Worm (Caenorhabditis elegans) whole organism, L4 larva: ENCODE results near the gene har-1.

Experiments used
- ama-1 ChIP-seq: fragments of 150-350 bp; optimal IDR thresholded peaks from 2 replicates; lab custom pipeline; 2014; ENCODE audit warnings: inconsistent platforms, mixed read lengths
- ceh-82 ChIP-seq: sonication (generic microtip); optimal IDR thresholded peaks from 2 replicates; lab custom pipeline; 2017; ENCODE audit warnings: missing biosample characterization, missing genetic modification characterization
- ctbp-1 ChIP-seq: fragments of 200-800 bp; sonication (Bioruptor generic); IDR thresholded peaks from 2 replicates; pipeline ENCODE4 v1.3.6; 2022; ENCODE audit warnings: missing genetic modification reagents, missing genetic modification characterization, missing compliant biosample characterization
- fos-1 ChIP-seq: fragments of 150-350 bp; optimal IDR thresholded peaks from 2 replicates; lab custom pipeline; 2014; ENCODE audit warnings: missing biosample characterization, missing genetic modification characterization
- nhr-10 ChIP-seq: fragments of 150-350 bp; optimal IDR thresholded peaks from 2 replicates; lab custom pipeline; 2014; ENCODE audit warnings: missing biosample characterization, missing genetic modification characterization
- pha-4 ChIP-seq, 2 experiments: fragments of 150-350 bp in 1 of 2; fragments of 200-800 bp in 1 of 2; sonication (Bioruptor generic) in 1 of 2; IDR thresholded peaks in 1 of 2; optimal IDR thresholded peaks in 1 of 2; 2 replicates each; pipeline versions ENCODE4 v1.3.6 to Lab custom; 2014 to 2022; ENCODE audit warnings: missing genetic modification characterization in 2 of 2, missing genetic modification reagents in 2 of 2, missing biosample characterization in 1 of 2, missing compliant biosample characterization in 1 of 2
- tra-1 ChIP-seq: fragments of 200-800 bp; sonication (Bioruptor generic); IDR thresholded peaks from 2 replicates; pipeline ENCODE4 v1.3.6; 2022; ENCODE audit warnings: missing genetic modification reagents, missing genetic modification characterization, missing compliant biosample characterization
- unc-62 ChIP-seq, 3 experiments: fragments of 150-350 bp in 1 of 3; sonication (generic microtip); optimal IDR thresholded peaks in 2 of 3; peaks in 1 of 3; 1 replicate in 1 of 3; 2 replicates in 2 of 3; lab custom pipeline; 2014 to 2017; ENCODE audit warnings: missing biosample characterization in 3 of 3, missing genetic modification characterization in 3 of 3, missing genetic modification reagents in 3 of 3, missing genotype in 1 of 3

DNA sequence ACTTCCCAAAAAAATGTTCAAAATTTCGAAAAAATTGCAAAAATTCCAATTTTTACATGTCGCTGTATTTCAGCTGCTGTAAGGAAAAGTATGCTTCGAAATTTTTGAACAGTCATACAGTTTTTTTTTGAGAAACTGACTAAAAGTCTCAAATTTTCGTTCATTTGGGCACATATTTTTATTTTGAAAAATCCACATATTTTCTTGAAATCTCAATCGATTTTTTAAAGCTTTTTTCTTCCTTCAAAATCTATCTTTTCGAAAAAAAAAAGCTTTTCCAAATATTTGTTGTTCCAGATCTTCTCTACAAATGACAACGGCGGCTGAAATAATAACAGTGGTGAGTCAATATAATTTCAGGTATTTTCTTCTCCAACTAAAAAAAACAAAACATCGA lies 45.1 kb downstream of the har-1 start, which contains the start of gene asd-1:
- TF ChIP-seq ceh-82 (tag; lab: Kevin White, UChicago) = no peak
- no peak for TF ChIP-seq fos-1 (tag; lab: Kevin White, UChicago)
- no peak for TF ChIP-seq unc-62 (GFP tag; optimal IDR thresholded peaks at IDR 0.05 in 1 of 2; lab: Kevin White, UChicago)
- TF ChIP-seq unc-62 (tag; optimal IDR thresholded peaks at IDR 0.05; lab: Kevin White, UChicago) = no peak
- no peak for TF ChIP-seq ama-1 (lab: Kevin White, UChicago)
- TF ChIP-seq nhr-10 (tag; lab: Kevin White, UChicago) = no peak
- no peak for TF ChIP-seq pha-4 (GFP tag; IDR thresholded peaks at IDR 0.05; lab: Robert Waterston, UW)
- no peak for TF ChIP-seq pha-4 (tag; optimal IDR thresholded peaks at IDR 0.05; lab: Kevin White, UChicago)
- TF ChIP-seq tra-1 (GFP tag; lab: Robert Waterston, UW) = no peak
- TF ChIP-seq ctbp-1 (GFP tag; lab: Robert Waterston, UW) = no peak
